Fruit fly (Drosophila melanogaster) ovary, adult (tissue): ENCODE data around the gene CG13731.

Experiments used
- CG17801 ChIP-seq: fragments of 200-800 bp; optimal IDR thresholded peaks from 2 replicates; lab custom pipeline; 2019; ENCODE audit warnings: missing biosample characterization, mild to moderate bottlenecking, missing genetic modification characterization, moderate library complexity; ENCODE audit not compliant: partially characterized antibody

CG13731 gene

dm6 chr3L:17407480-17408093 lies 18.8 kb upstream of the CG13731 start:
- no peak for TF ChIP-seq CG17801

dm6 chr3L:17407073-17407472 lies 18.3 kb upstream of the CG13731 start:
- no peak for TF ChIP-seq CG17801

- TF ChIP-seq CG17801: no peak
Observed at dm6 chr3L:17404646-17405045, 15.9 kb upstream of the CG13731 start.

- no peak for TF ChIP-seq CG17801
Observed at dm6 chr3L:17403268-17403667, 14.5 kb upstream of the CG13731 start.

dm6 chr3L:17402399-17402798 lies 13.6 kb upstream of the CG13731 start:
- no peak for TF ChIP-seq CG17801

dm6 chr3L:17401411-17401810 lies 12.7 kb upstream of the CG13731 start:
- no peak for TF ChIP-seq CG17801

- TF ChIP-seq CG17801: no peak
Observed at dm6 chr3L:17400911-17401310, 12.2 kb upstream of the CG13731 start.

dm6 chr3L:17399014-17399413 lies 10.3 kb upstream of the CG13731 start:
- TF ChIP-seq CG17801: no peak

- TF ChIP-seq CG17801: no peak
Observed at dm6 chr3L:17394435-17395017, 5.8 kb upstream of the CG13731 start.

dm6 chr3L:17393098-17393497 lies 4.3 kb upstream of the CG13731 start:
- no peak for TF ChIP-seq CG17801

dm6 chr3L:17392412-17392811 lies 3.7 kb upstream of the CG13731 start:
- TF ChIP-seq CG17801: no peak

- no peak for TF ChIP-seq CG17801
Observed at dm6 chr3L:17391132-17391531, 2.4 kb upstream of the CG13731 start.

- TF ChIP-seq CG17801: no peak
Observed at dm6 chr3L:17386612-17387382, 2.0 kb downstream of the CG13731 start.

- TF ChIP-seq CG17801: no peak
Observed at dm6 chr3L:17383714-17384113, 5.0 kb downstream of the CG13731 start.

dm6 chr3L:17383285-17383684 lies 5.5 kb downstream of the CG13731 start:
- no peak for TF ChIP-seq CG17801

dm6 chr3L:17382628-17383027 lies 6.1 kb downstream of the CG13731 start, which contains the start of gene CG13728:
Gene CG13728 (minus strand): TSS chr3L:17382728.
- no peak for TF ChIP-seq CG17801

dm6 chr3L:17381990-17382389 lies 6.8 kb downstream of the CG13731 start:
- no peak for TF ChIP-seq CG17801

- no peak for TF ChIP-seq CG17801
Observed at dm6 chr3L:17379311-17379710, 9.4 kb downstream of the CG13731 start, which contains the start of gene Cad74A. Gene Cad74A (minus strand): TSS chr3L:17379530.
